Fruit fly (Drosophila melanogaster): Measurements from ENCODE around the gene CG9168.

Gene CG9168

DNA sequence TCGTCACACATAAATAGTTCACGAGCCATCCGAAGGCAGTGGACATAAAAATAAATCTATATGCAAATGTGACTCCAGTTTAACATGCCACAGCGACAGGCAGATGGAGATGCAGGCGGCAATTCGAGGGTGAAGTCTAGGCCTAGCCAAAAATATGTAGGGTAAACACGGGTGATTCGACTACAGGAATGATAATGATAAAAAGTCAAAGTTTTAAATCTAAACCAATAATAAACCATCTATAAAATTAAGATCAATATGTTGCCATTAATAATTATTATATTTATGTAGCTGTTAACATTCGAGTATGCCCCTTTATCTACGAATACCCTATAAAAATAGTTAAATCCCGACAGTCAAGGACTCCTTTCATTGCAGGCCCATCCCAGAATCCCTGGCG is 10.1 kb downstream of the CG9168 start:
- TF ChIP-seq CG1832 (GFP tag; optimal IDR thresholded peaks at IDR 0.05) (no peak), Xrp1 (GFP tag; IDR thresholded peaks at IDR 0.05) (peak; percentile 47; the same call in 1 of the 2 replicates), emc (GFP tag; optimal IDR thresholded peaks at IDR 0.05) (no peak), zfh1 (GFP tag; IDR thresholded peaks at IDR 0.05) (peak; percentile 63; the same call in 2 of the 3 replicates), ken (GFP tag; IDR thresholded peaks at IDR 0.05) (no peak), jumu (GFP tag; optimal IDR thresholded peaks at IDR 0.05) (no peak), phol (tag; optimal IDR thresholded peaks at IDR 0.05) (peak; percentile 10), NC2β (GFP tag; optimal IDR thresholded peaks at IDR 0.05) (no peak), dpn (GFP tag; optimal IDR thresholded peaks at IDR 0.05) (no peak), CG10654 (GFP tag; optimal IDR thresholded peaks at IDR 0.05) (no peak), D19A (tag; optimal IDR thresholded peaks at IDR 0.05) (peak; percentile 20), CG3726 (GFP tag; IDR thresholded peaks at IDR 0.05) (no peak), CG2712 (tag; optimal IDR thresholded peaks at IDR 0.05) (peak; percentile 39), CG4707 (GFP tag; optimal IDR thresholded peaks at IDR 0.05) (no peak), pfk (GFP tag; optimal IDR thresholded peaks at IDR 0.05) (no peak), tup (GFP tag; optimal IDR thresholded peaks at IDR 0.05) (no peak), CG4854 (GFP tag; optimal IDR thresholded peaks at IDR 0.05) (no peak), Fer1 (GFP tag; optimal IDR thresholded peaks at IDR 0.05) (no peak), knrl (GFP tag; IDR thresholded peaks at IDR 0.05; ENCODE audit: partially characterized antibody) (no peak), sima (GFP tag; optimal IDR thresholded peaks at IDR 0.05) (no peak), CG31388 (GFP tag; optimal IDR thresholded peaks at IDR 0.05) (no peak), trh (GFP tag; optimal IDR thresholded peaks at IDR 0.05) (no peak), prd (optimal IDR thresholded peaks at IDR 0.05) (no peak), prd (GFP tag; IDR thresholded peaks at IDR 0.05) (peak; percentile 35; the same call in 1 of the 3 replicates), Dad (GFP tag; optimal IDR thresholded peaks at IDR 0.05) (no peak), Ptx1 (GFP tag; IDR thresholded peaks at IDR 0.05) (peak; percentile 26; the same call in 1 of the 2 replicates), Adf1 (GFP tag; IDR thresholded peaks at IDR 0.05) (no peak), CG4404 (GFP tag; IDR thresholded peaks at IDR 0.05) (peak; percentile 42; the same call in 1 of the 2 replicates), CG16813 (GFP tag; IDR thresholded peaks at IDR 0.05; ENCODE audit: partially characterized antibody) (no peak), bcd (GFP tag; optimal IDR thresholded peaks at IDR 0.05) (no peak), z (GFP tag; IDR thresholded peaks at IDR 0.05) (no peak), Mrtf (GFP tag; IDR thresholded peaks at IDR 0.05) (no peak), CG17612 (GFP tag; IDR thresholded peaks at IDR 0.05) (no peak), CG34376 (GFP tag; optimal IDR thresholded peaks at IDR 0.05) (no peak), ind (GFP tag; optimal IDR thresholded peaks at IDR 0.05) (no peak), CG10979 (tag; optimal IDR thresholded peaks at IDR 0.05) (peak; percentile 45), C15 (GFP tag; IDR thresholded peaks at IDR 0.05) (no peak), bab2 (GFP tag; optimal IDR thresholded peaks at IDR 0.05) (no peak), Mes4 (GFP tag; optimal IDR thresholded peaks at IDR 0.05) (no peak), CG10959 (GFP tag; IDR thresholded peaks at IDR 0.05) (no peak), CG14441 (GFP tag; IDR thresholded peaks at IDR 0.05) (no peak), ems (GFP tag; optimal IDR thresholded peaks at IDR 0.05) (no peak), HmgZ (tag; optimal IDR thresholded peaks at IDR 0.05) (no peak), ara (GFP tag; IDR thresholded peaks at IDR 0.05) (0 out of 2 replicates have a peak, but pooled peaks have one; percentile 20), Asciz (GFP tag; optimal IDR thresholded peaks at IDR 0.05) (peak; percentile 10), NC2α (GFP tag; optimal IDR thresholded peaks at IDR 0.05) (no peak), ttk (GFP tag; IDR thresholded peaks at IDR 0.05) (no peak), kni (GFP tag; optimal IDR thresholded peaks at IDR 0.05) (no peak), cato (GFP tag; optimal IDR thresholded peaks at IDR 0.05; ENCODE audit: borderline replicate concordance) (no peak), stc (GFP tag; IDR thresholded peaks at IDR 0.05) (no peak), Awh (GFP tag; IDR thresholded peaks at IDR 0.05) (no peak), tgo (GFP tag; IDR thresholded peaks at IDR 0.05) (no peak), CG6272 (GFP tag; IDR thresholded peaks at IDR 0.05) (no peak)

Measured in whole organism, embryonic.